Fruit fly (Drosophila melanogaster) whole organism, adult: ENCODE results near the gene DNaseII.
A peak's percentile ranks its signal among the peaks of the same experiment; 100 is the strongest.

Experiments used
- CG11617 ChIP-seq: fragments of 200-800 bp; sonication (Bioruptor generic); optimal IDR thresholded peaks from 2 replicates; lab custom pipeline; 2017; ENCODE audit warnings: mild to moderate bottlenecking, missing biosample characterization, missing genetic modification reagents, missing genetic modification characterization
- CG12768 ChIP-seq: fragments of 200-800 bp; sonication (Bioruptor generic); optimal IDR thresholded peaks from 2 replicates; lab custom pipeline; 2017; ENCODE audit warnings: missing biosample characterization, missing genetic modification characterization, mild to moderate bottlenecking, moderate library complexity, missing genetic modification reagents
- CG14711 ChIP-seq: fragments of 200-800 bp; sonication (Bioruptor generic); optimal IDR thresholded peaks from 2 replicates; lab custom pipeline; 2018; ENCODE audit warnings: missing biosample characterization, mild to moderate bottlenecking, missing genetic modification characterization, moderate library complexity
- CG1620 ChIP-seq: fragments of 200-800 bp; sonication (Bioruptor generic); optimal IDR thresholded peaks from 2 replicates; lab custom pipeline; 2016; ENCODE audit warnings: missing biosample characterization, missing genetic modification characterization
- CG33017 ChIP-seq: fragments of 200-800 bp; sonication (Bioruptor generic); optimal IDR thresholded peaks from 2 replicates; lab custom pipeline; 2018; ENCODE audit warnings: missing biosample characterization, mild to moderate bottlenecking, missing genetic modification characterization, moderate library complexity
- CG5204 ChIP-seq: fragments of 200-800 bp; sonication (Bioruptor generic); optimal IDR thresholded peaks from 2 replicates; lab custom pipeline; 2016; ENCODE audit warnings: missing biosample characterization, missing genetic modification characterization
- CG7045 ChIP-seq: fragments of 200-800 bp; sonication (Bioruptor generic); optimal IDR thresholded peaks from 2 replicates; lab custom pipeline; 2017; ENCODE audit warnings: missing biosample characterization, mild to moderate bottlenecking, missing genetic modification characterization
- CG7101 ChIP-seq: fragments of 200-800 bp; sonication (Bioruptor generic); optimal IDR thresholded peaks from 2 replicates; lab custom pipeline; 2018; ENCODE audit warnings: missing biosample characterization, mild to moderate bottlenecking, missing genetic modification characterization, moderate library complexity
- Clk ChIP-seq: fragments of 200-800 bp; sonication (Bioruptor generic); optimal IDR thresholded peaks from 2 replicates; lab custom pipeline; 2017; ENCODE audit warnings: missing biosample characterization, missing genetic modification characterization
- Crg-1 ChIP-seq: fragments of 200-800 bp; sonication (Bioruptor generic); optimal IDR thresholded peaks from 2 replicates; lab custom pipeline; 2016; ENCODE audit warnings: missing biosample characterization, missing genetic modification characterization
- Hr96 ChIP-seq: fragments of 200-800 bp; sonication (Bioruptor generic); optimal IDR thresholded peaks from 2 replicates; lab custom pipeline; 2016; ENCODE audit warnings: missing biosample characterization, missing genetic modification characterization
- Mnt ChIP-seq: fragments of 200-800 bp; sonication (Bioruptor generic); optimal IDR thresholded peaks from 2 replicates; lab custom pipeline; 2016; ENCODE audit warnings: missing biosample characterization, mild to moderate bottlenecking, missing genetic modification characterization
- bab1 ChIP-seq: fragments of 200-800 bp; sonication (Bioruptor generic); optimal IDR thresholded peaks from 3 replicates; lab custom pipeline; 2019; ENCODE audit warnings: missing biosample characterization, mild to moderate bottlenecking, missing genetic modification characterization, moderate library complexity
- cic ChIP-seq: fragments of 200-800 bp; sonication (Bioruptor generic); optimal IDR thresholded peaks from 2 replicates; lab custom pipeline; 2017; ENCODE audit warnings: missing biosample characterization, mild to moderate bottlenecking, missing genetic modification characterization, moderate library complexity
- cnc ChIP-seq, 2 experiments: fragments of >200 bp; optimal IDR thresholded peaks; 2 replicates each; lab custom pipeline; 2017
- kay ChIP-seq: fragments of 200-800 bp; sonication (Bioruptor generic); peaks from one replicate; lab custom pipeline; 2016; ENCODE audit warnings: missing biosample characterization, missing genetic modification characterization, borderline replicate concordance
- ovo ChIP-seq: fragments of 200-800 bp; sonication (Bioruptor generic); optimal IDR thresholded peaks from 2 replicates; lab custom pipeline; 2016; ENCODE audit warnings: missing biosample characterization, missing genetic modification characterization
- pad ChIP-seq: fragments of 200-800 bp; sonication (Bioruptor generic); optimal IDR thresholded peaks from 3 replicates; lab custom pipeline; 2017; ENCODE audit warnings: missing biosample characterization, missing genetic modification characterization, mild to moderate bottlenecking, moderate library complexity, missing genetic modification reagents
- tj ChIP-seq: fragments of 200-800 bp; sonication (Bioruptor generic); optimal IDR thresholded peaks from 3 replicates; lab custom pipeline; 2017; ENCODE audit warnings: missing biosample characterization, mild to moderate bottlenecking, missing genetic modification characterization, moderate library complexity
- toe ChIP-seq: fragments of 200-800 bp; sonication (Bioruptor generic); optimal IDR thresholded peaks from 2 replicates; lab custom pipeline; 2016; ENCODE audit warnings: missing biosample characterization, missing genetic modification characterization

Gene DNaseII

DNA sequence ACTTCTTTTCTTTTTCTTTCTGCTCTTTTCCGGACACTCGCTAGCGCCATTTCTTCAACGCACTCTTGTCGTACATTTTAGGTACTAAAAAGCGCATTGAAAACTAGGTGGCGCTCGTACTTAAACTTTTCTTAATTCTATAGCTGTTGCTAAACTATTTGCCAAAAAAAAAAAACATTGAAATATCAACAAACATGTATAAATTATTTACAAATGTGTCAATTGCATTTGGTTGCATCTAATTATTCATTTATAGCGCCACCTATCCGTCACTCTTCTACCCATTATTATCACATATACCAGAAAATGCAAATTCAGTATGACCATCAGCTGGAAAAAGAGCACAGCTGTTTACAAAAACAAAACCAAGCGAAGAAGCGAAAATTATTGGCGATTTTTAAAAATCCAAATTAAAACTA is 2.1 kb downstream of the DNaseII start, which contains the start of gene CG7785:
Gene CG7785 (plus strand): TSS at position 340 of the 419 bp plus-strand sequence.
- peak; percentile 37 for TF ChIP-seq CG7101 (tag; lab: Kevin White, UChicago)
- TF ChIP-seq CG14711 (tag; lab: Kevin White, UChicago) = peak; percentile 34
- TF ChIP-seq cic (GFP tag; lab: Kevin White, UChicago) = no peak
- TF ChIP-seq CG7045 (GFP tag; lab: Kevin White, UChicago) = peak; percentile 25
- TF ChIP-seq bab1 = peak; percentile 55
- TF ChIP-seq ovo (GFP tag; lab: Kevin White, UChicago) = no peak
- peak; percentile 75 for TF ChIP-seq Hr96 (GFP tag; lab: Kevin White, UChicago)
- TF ChIP-seq CG5204 (GFP tag; lab: Kevin White, UChicago) = peak; percentile 1
- no peak for TF ChIP-seq CG33017
- peak; percentile 42 for TF ChIP-seq pad
- no peak for TF ChIP-seq Clk (GFP tag; lab: Kevin White, UChicago)
- TF ChIP-seq CG11617 (GFP tag; lab: Kevin White, UChicago) = no peak
- peak; percentile 54 for TF ChIP-seq toe
- peak; percentile 49 for TF ChIP-seq Crg-1 (GFP tag; lab: Kevin White, UChicago)
- peak; percentile 23 for TF ChIP-seq Mnt (GFP tag; lab: Kevin White, UChicago)
- TF ChIP-seq CG1620 (GFP tag; lab: Kevin White, UChicago) = peak; percentile 63

DNA sequence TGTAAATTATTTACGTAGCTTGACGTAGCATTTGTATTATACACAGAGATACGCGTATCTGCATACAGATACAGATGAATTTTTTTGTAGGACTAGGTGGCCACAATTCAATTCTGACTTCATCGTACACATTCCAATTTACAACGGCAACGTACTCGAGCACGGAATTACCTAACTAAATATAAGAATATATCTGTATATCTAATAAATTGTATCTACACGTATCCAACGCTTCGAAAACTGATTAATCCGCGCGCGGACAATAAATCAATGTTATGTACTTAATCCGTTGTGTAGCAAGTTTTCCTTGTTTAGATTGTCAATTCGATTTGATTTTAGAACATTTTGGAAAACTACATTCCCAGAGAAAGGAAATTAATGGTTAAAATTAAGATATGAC is 4.2 kb downstream of the DNaseII start, which contains the start of gene CG7794:
Gene CG7794 (plus strand): TSS at position 301 of the 400 bp plus-strand sequence.
- TF ChIP-seq CG14711 (tag; lab: Kevin White, UChicago) = no peak
- TF ChIP-seq pad = no peak
- no peak for TF ChIP-seq bab1
- no peak for TF ChIP-seq Hr96 (GFP tag; lab: Kevin White, UChicago)
- no peak for TF ChIP-seq Clk (GFP tag; lab: Kevin White, UChicago)
- no peak for TF ChIP-seq CG12768 (GFP tag; lab: Kevin White, UChicago)
- no peak for TF ChIP-seq tj
- no peak for TF ChIP-seq CG7101 (tag; lab: Kevin White, UChicago)
- TF ChIP-seq toe = no peak
- no peak for TF ChIP-seq cnc (optimal IDR thresholded peaks at IDR 0.05; lab: Kevin White, UChicago)
- no peak for TF ChIP-seq cic (GFP tag; lab: Kevin White, UChicago)
- no peak for TF ChIP-seq CG5204 (GFP tag; lab: Kevin White, UChicago)
- no peak for TF ChIP-seq CG1620 (GFP tag; lab: Kevin White, UChicago)
- no peak for TF ChIP-seq Crg-1 (GFP tag; lab: Kevin White, UChicago)
- no peak for TF ChIP-seq CG33017
- no peak for TF ChIP-seq CG7045 (GFP tag; lab: Kevin White, UChicago)
- no peak for TF ChIP-seq ovo (GFP tag; lab: Kevin White, UChicago)
- no peak for TF ChIP-seq Mnt (GFP tag; lab: Kevin White, UChicago)
- no peak for TF ChIP-seq kay

DNA sequence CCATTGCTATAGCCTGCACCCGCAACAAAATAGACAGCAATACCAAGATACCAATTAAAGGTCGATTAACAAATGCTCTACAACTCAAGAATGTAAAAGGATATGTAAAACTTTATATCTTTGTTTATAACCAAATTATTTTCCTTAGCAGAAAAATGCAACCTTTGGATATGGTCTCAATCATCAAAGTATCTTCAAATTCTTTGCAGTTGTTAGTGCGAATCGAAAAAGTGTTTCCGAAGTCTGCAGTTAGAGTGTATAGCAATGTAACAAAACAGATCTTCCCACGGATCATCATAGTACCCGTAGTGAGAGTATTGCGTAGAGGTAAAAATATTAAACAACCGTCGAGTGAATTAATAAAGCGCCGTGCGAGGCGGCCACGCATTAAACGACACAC is 7.4 kb downstream of the DNaseII start:
- TF ChIP-seq tj (no peak), bab1 (no peak), cic (GFP tag; lab: Kevin White, UChicago) (no peak), CG7101 (tag; lab: Kevin White, UChicago) (no peak)

- no peak for TF ChIP-seq CG14711 (tag; lab: Kevin White, UChicago)
- TF ChIP-seq Hr96 (GFP tag; lab: Kevin White, UChicago) = no peak
- no peak for TF ChIP-seq Mnt (GFP tag; lab: Kevin White, UChicago)
- no peak for TF ChIP-seq CG1620 (GFP tag; lab: Kevin White, UChicago)
- TF ChIP-seq CG12768 (GFP tag; lab: Kevin White, UChicago) = no peak
- TF ChIP-seq CG33017 = no peak
- no peak for TF ChIP-seq pad
- no peak for TF ChIP-seq toe
- no peak for TF ChIP-seq tj
- TF ChIP-seq cic (GFP tag; lab: Kevin White, UChicago) = no peak
- TF ChIP-seq Crg-1 (GFP tag; lab: Kevin White, UChicago) = no peak
- TF ChIP-seq CG5204 (GFP tag; lab: Kevin White, UChicago) = no peak
- no peak for TF ChIP-seq CG11617 (GFP tag; lab: Kevin White, UChicago)
- TF ChIP-seq Clk (GFP tag; lab: Kevin White, UChicago) = no peak
- TF ChIP-seq ovo (GFP tag; lab: Kevin White, UChicago) = no peak
These were observed 8.1 kb downstream of the DNaseII start for dm6 chr3R:18027307-18027706.

- TF ChIP-seq CG12768 (GFP tag; lab: Kevin White, UChicago) (no peak), toe (no peak), CG33017 (no peak), CG11617 (GFP tag; lab: Kevin White, UChicago) (no peak), pad (no peak), kay (no peak), CG1620 (GFP tag; lab: Kevin White, UChicago) (no peak), cnc (optimal IDR thresholded peaks at IDR 0.05; lab: Kevin White, UChicago) (no peak), Mnt (GFP tag; lab: Kevin White, UChicago) (no peak), CG7101 (tag; lab: Kevin White, UChicago) (no peak), tj (no peak), Hr96 (GFP tag; lab: Kevin White, UChicago) (no peak), Crg-1 (GFP tag; lab: Kevin White, UChicago) (no peak), CG14711 (tag; lab: Kevin White, UChicago) (no peak), cic (GFP tag; lab: Kevin White, UChicago) (no peak), bab1 (no peak), ovo (GFP tag; lab: Kevin White, UChicago) (no peak)
These were observed 8.6 kb downstream of the DNaseII start for dm6 chr3R:18027789-18028188.

DNA sequence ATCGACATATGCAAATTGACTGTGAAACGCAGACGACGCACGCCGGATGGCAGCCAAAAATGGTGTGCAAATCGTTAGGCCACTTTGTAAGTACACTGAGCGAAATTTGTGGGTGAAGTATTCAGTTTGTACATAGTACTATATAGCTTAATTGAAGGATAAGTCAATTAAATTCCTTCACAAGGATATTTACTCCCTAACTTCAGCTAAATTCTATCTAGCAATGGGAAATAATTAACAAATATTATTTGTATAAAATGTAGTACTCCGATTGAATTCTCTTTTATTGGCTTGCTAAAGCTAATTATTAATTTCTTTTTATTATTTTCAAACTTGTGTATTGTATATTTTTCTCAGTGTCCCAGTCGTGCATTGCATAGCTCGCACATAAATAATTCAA is 9.9 kb downstream of the DNaseII start:
- TF ChIP-seq CG12768 (GFP tag; lab: Kevin White, UChicago) = no peak
- TF ChIP-seq kay = no peak
- no peak for TF ChIP-seq CG11617 (GFP tag; lab: Kevin White, UChicago)
- no peak for TF ChIP-seq toe
- no peak for TF ChIP-seq CG33017
- TF ChIP-seq CG1620 (GFP tag; lab: Kevin White, UChicago) = no peak
- no peak for TF ChIP-seq CG5204 (GFP tag; lab: Kevin White, UChicago)
- no peak for TF ChIP-seq CG7101 (tag; lab: Kevin White, UChicago)
- TF ChIP-seq cic (GFP tag; lab: Kevin White, UChicago) = no peak
- no peak for TF ChIP-seq Hr96 (GFP tag; lab: Kevin White, UChicago)
- no peak for TF ChIP-seq ovo (GFP tag; lab: Kevin White, UChicago)
- no peak for TF ChIP-seq Mnt (GFP tag; lab: Kevin White, UChicago)
- TF ChIP-seq cnc (optimal IDR thresholded peaks at IDR 0.05; lab: Kevin White, UChicago) = no peak
- TF ChIP-seq CG14711 (tag; lab: Kevin White, UChicago) = no peak
- no peak for TF ChIP-seq Crg-1 (GFP tag; lab: Kevin White, UChicago)
- no peak for TF ChIP-seq tj
- TF ChIP-seq CG7045 (GFP tag; lab: Kevin White, UChicago) = no peak
- TF ChIP-seq Clk (GFP tag; lab: Kevin White, UChicago) = no peak
- no peak for TF ChIP-seq pad
